Fruit fly (Drosophila melanogaster) whole organism, prepupa: Measurements from ENCODE around the gene Pop1.

Experiments
- CG11294 ChIP-seq: fragments of 200-800 bp; sonication (Bioruptor generic); IDR thresholded peaks from 2 replicates; pipeline ENCODE4 v1.3.6; 2022; ENCODE audit warnings: missing biosample characterization, missing genetic modification characterization
- CG15336 ChIP-seq: fragments of 200-800 bp; sonication (Bioruptor generic); IDR thresholded peaks from 2 replicates; pipeline ENCODE4 v1.3.6; 2022; ENCODE audit warnings: missing biosample characterization, missing genetic modification characterization
- CG1621 ChIP-seq: fragments of 200-800 bp; sonication (Bioruptor generic); optimal IDR thresholded peaks from 3 replicates; lab custom pipeline; 2018; ENCODE audit warnings: missing biosample characterization, mild to moderate bottlenecking, missing genetic modification characterization
- CG6808 ChIP-seq: fragments of 200-800 bp; sonication (Bioruptor generic); optimal IDR thresholded peaks from 3 replicates; lab custom pipeline; 2017; ENCODE audit warnings: missing biosample characterization, missing genetic modification characterization, mild to moderate bottlenecking, moderate library complexity, missing genetic modification reagents

DNA sequence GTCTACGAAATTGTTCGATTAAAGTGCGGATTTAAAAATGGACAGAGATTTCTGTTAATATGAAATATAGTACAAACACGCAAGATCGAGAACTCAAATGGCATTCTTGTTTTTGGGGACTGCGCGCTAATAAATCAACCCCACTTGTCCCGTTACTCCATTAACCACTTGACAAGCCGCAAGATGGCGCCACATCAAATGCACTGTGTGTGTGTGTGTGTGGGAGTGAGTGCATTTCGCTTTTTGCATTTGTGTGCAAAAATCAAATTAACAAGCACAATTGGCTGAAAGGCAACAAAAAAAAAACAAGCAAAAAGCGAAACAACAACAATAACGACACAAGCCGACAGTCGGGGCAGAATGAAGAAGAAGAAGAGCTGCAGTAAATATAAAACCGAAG is 14.8 kb upstream of the Pop1 start:
- no peak for TF ChIP-seq CG1621 (tag; lab: Kevin White, UChicago)
- no peak for TF ChIP-seq CG6808 (GFP tag; lab: Kevin White, UChicago)
- TF ChIP-seq CG11294 (GFP tag; lab: Robert Waterston, UW): no peak
- no peak for TF ChIP-seq CG15336 (GFP tag; lab: Robert Waterston, UW)
